Fruit fly (Drosophila melanogaster): Measurements from ENCODE around the gene CG9399.

Gene CG9399

DNA sequence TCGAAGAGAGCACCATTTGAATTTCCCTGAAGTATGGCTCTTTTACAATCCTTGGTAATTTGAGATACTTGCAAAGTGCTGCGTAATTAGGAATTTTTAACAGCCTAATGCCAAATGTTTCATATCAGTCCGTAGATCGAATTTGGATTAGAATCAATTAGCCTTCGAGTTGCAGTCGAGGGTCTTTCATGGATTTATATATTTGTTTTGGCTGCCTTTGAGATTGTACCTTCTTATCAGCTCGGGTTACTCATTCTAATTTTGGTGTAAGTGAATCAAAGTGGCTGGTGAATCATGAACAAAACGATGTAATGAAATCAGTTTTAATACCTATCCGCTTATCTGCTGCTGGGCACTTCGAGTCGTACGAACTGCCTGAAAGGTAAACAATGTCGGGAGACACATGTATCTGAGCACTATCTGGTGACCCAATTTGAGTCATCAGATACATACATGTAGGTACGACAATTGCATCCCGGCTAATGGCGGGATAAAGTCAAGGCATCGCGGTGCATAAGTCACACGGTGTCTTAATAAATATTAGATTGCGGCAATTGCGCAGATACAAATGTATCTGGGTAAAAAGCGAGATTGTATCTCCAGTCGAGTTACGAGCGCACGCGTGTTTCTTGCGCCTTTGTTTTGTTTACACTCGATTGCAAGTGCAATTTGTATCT is 21.8 kb upstream of the CG9399 start:
- TF ChIP-seq bowl (GFP tag; IDR thresholded peaks at IDR 0.05) = no peak
- TF ChIP-seq dan (GFP tag; IDR thresholded peaks at IDR 0.05) = no peak
- TF ChIP-seq CG1647 (GFP tag; optimal IDR thresholded peaks at IDR 0.05) = no peak
- TF ChIP-seq Vsx1 (GFP tag; optimal IDR thresholded peaks at IDR 0.05) = peak; percentile 35
- peak in 1 of 2 experiments; percentile 69 for TF ChIP-seq eve (GFP tag; optimal IDR thresholded peaks at IDR 0.05)
- TF ChIP-seq sens (GFP tag) = peak; percentile 59
- no peak for TF ChIP-seq Gsc (GFP tag; IDR thresholded peaks at IDR 0.05)
- 0 out of 4 replicates have a peak, but pooled peaks have one; percentile 36 for TF ChIP-seq chinmo (GFP tag; IDR thresholded peaks at IDR 0.05; ENCODE audit: partially characterized antibody)
- peak; percentile 16 for TF ChIP-seq sug (tag; optimal IDR thresholded peaks at IDR 0.05)
- TF ChIP-seq sc (optimal IDR thresholded peaks at IDR 0.05) = no peak
- TF ChIP-seq sc (GFP tag; optimal IDR thresholded peaks at IDR 0.05) = no peak
- TF ChIP-seq schlank (tag; optimal IDR thresholded peaks at IDR 0.05) = no peak
- peak in 1 of 2 experiments; percentile 65 for TF ChIP-seq tll (GFP tag; optimal IDR thresholded peaks at IDR 0.05)
- peak; percentile 2 for TF ChIP-seq cwo (GFP tag; optimal IDR thresholded peaks at IDR 0.05)
- peak; percentile 89 for TF ChIP-seq CG15479 (GFP tag; optimal IDR thresholded peaks at IDR 0.05)
- peak; percentile 86 for TF ChIP-seq grn (GFP tag; optimal IDR thresholded peaks at IDR 0.05)
- TF ChIP-seq bbx (GFP tag; IDR thresholded peaks at IDR 0.05; ENCODE audit: partially characterized antibody) = no peak
- no peak for TF ChIP-seq run (tag; optimal IDR thresholded peaks at IDR 0.05)
- TF ChIP-seq hth (optimal IDR thresholded peaks at IDR 0.05) = no peak
- TF ChIP-seq Med (GFP tag) = peak; percentile 38
- no peak for TF ChIP-seq CG2129 (GFP tag; IDR thresholded peaks at IDR 0.05; ENCODE audit: partially characterized antibody)
- no peak for TF ChIP-seq sr (GFP tag; IDR thresholded peaks at IDR 0.05)
- no peak for TF ChIP-seq toy (GFP tag; IDR thresholded peaks at IDR 0.05)
- TF ChIP-seq exex (tag; optimal IDR thresholded peaks at IDR 0.05) = peak; percentile 65

DNA sequence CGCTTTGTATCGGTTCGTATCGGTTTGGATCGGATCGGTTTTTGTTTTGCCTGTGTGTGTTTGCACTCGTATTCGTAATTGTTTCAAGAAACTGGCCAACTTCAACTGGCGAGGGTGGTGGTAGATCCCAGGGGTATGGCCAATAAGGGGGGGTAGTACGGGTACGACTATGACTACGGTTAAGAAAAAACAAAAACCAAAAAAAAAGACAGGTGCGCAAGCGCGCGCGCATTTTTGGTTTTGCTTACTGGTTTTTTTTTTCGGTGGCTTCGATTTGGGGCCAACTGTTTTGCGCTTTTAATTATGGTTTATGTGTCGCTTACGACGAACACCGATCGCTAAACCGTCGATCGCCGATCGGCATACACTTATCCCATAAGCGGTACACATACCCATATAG is 20.8 kb upstream of the CG9399 start:
- no peak for TF ChIP-seq Dp (GFP tag; optimal IDR thresholded peaks at IDR 0.05)
- TF ChIP-seq Drgx (GFP tag; IDR thresholded peaks at IDR 0.05) = peak; percentile 30; the same call in 1 of the 2 replicates
- TF ChIP-seq sqz (GFP tag; optimal IDR thresholded peaks at IDR 0.05) = peak; percentile 50
- TF ChIP-seq CG1603 (tag; optimal IDR thresholded peaks at IDR 0.05) = no peak
- no peak for TF ChIP-seq CG7745 (tag; optimal IDR thresholded peaks at IDR 0.05)
- 0 out of 4 replicates have a peak, but pooled peaks have one; percentile 61 for TF ChIP-seq chinmo (GFP tag; IDR thresholded peaks at IDR 0.05; ENCODE audit: partially characterized antibody)
- peak; percentile 17 for TF ChIP-seq Deaf1 (tag; optimal IDR thresholded peaks at IDR 0.05)
- TF ChIP-seq vvl (GFP tag; IDR thresholded peaks at IDR 0.05) = 0 out of 2 replicates have a peak, but pooled peaks have one; percentile 8
- TF ChIP-seq crol (GFP tag; IDR thresholded peaks at IDR 0.05) = peak; percentile 56
- no peak for TF ChIP-seq CG17186 (GFP tag; optimal IDR thresholded peaks at IDR 0.05)
- TF ChIP-seq onecut (GFP tag; IDR thresholded peaks at IDR 0.05) = no peak
- peak; percentile 58 for TF ChIP-seq CG13894 (tag; optimal IDR thresholded peaks at IDR 0.05)
- no peak for TF ChIP-seq CG16813 (GFP tag; IDR thresholded peaks at IDR 0.05; ENCODE audit: partially characterized antibody)
- TF ChIP-seq hth (optimal IDR thresholded peaks at IDR 0.05) = no peak
- TF ChIP-seq CG5180 (GFP tag; optimal IDR thresholded peaks at IDR 0.05) = no peak
- 0 out of 2 replicates have a peak, but pooled peaks have one; percentile 24 for TF ChIP-seq Nf-YA (GFP tag; IDR thresholded peaks at IDR 0.05)
- no peak for TF ChIP-seq ems (GFP tag; optimal IDR thresholded peaks at IDR 0.05)

All from whole organism, embryonic.